Fruit fly (Drosophila melanogaster) whole organism, prepupa: ENCODE measurements around the gene CG16812.

Experiments used
- CG10631 ChIP-seq: fragments of 200-800 bp; sonication (Bioruptor generic); optimal IDR thresholded peaks from 2 replicates; lab custom pipeline; 2016; ENCODE audit warnings: missing biosample characterization, missing genetic modification characterization
- CG10669 ChIP-seq: fragments of 200-800 bp; sonication (Bioruptor generic); optimal IDR thresholded peaks from 3 replicates; lab custom pipeline; 2018; ENCODE audit warnings: missing biosample characterization, mild to moderate bottlenecking, missing genetic modification characterization, moderate library complexity
- CG11762 ChIP-seq: fragments of 200-800 bp; sonication (Bioruptor generic); optimal IDR thresholded peaks from 3 replicates; lab custom pipeline; 2016; ENCODE audit warnings: missing biosample characterization, missing genetic modification characterization; ENCODE audit not compliant: insufficient read depth
- CG11902 ChIP-seq: fragments of 200-800 bp; sonication (Bioruptor generic); optimal IDR thresholded peaks from 3 replicates; lab custom pipeline; 2016; ENCODE audit warnings: missing biosample characterization, missing genetic modification characterization
- CG15336 ChIP-seq: fragments of 200-800 bp; sonication (Bioruptor generic); IDR thresholded peaks from 2 replicates; pipeline ENCODE4 v1.3.6; 2022; ENCODE audit warnings: missing biosample characterization, missing genetic modification characterization
- CG1621 ChIP-seq: fragments of 200-800 bp; sonication (Bioruptor generic); optimal IDR thresholded peaks from 3 replicates; lab custom pipeline; 2018; ENCODE audit warnings: missing biosample characterization, mild to moderate bottlenecking, missing genetic modification characterization
- CG3032 ChIP-seq: fragments of 200-800 bp; optimal IDR thresholded peaks from 2 replicates; lab custom pipeline; 2019; ENCODE audit warnings: missing biosample characterization, mild to moderate bottlenecking, missing genetic modification characterization, moderate library complexity
- CG31627 ChIP-seq: fragments of 200-800 bp; sonication (Bioruptor generic); optimal IDR thresholded peaks from 3 replicates; lab custom pipeline; 2016; ENCODE audit warnings: missing biosample characterization, missing genetic modification characterization
- CG32006 ChIP-seq: fragments of 200-800 bp; sonication (Bioruptor generic); optimal IDR thresholded peaks from 3 replicates; lab custom pipeline; 2017; ENCODE audit warnings: missing biosample characterization, mild to moderate bottlenecking, missing genetic modification characterization
- CG34406 ChIP-seq: fragments of 200-800 bp; sonication (Bioruptor generic); optimal IDR thresholded peaks from 3 replicates; lab custom pipeline; 2016; ENCODE audit warnings: missing biosample characterization, missing genetic modification characterization
- CG3919 ChIP-seq: fragments of 200-800 bp; sonication (Bioruptor generic); optimal IDR thresholded peaks from 3 replicates; lab custom pipeline; 2016; ENCODE audit warnings: missing biosample characterization, missing genetic modification characterization
- CG4318 ChIP-seq: fragments of 200-800 bp; sonication (Bioruptor generic); optimal IDR thresholded peaks from 3 replicates; lab custom pipeline; 2017; ENCODE audit warnings: missing biosample characterization, mild to moderate bottlenecking, missing genetic modification characterization
- CG6163 ChIP-seq: fragments of 200-800 bp; sonication (Bioruptor generic); IDR thresholded peaks from 3 replicates; pipeline ENCODE4 v1.3.6; 2022; ENCODE audit warnings: missing biosample characterization, missing genetic modification characterization
- CG6276 ChIP-seq: fragments of 200-800 bp; sonication (Bioruptor generic); optimal IDR thresholded peaks from 2 replicates; lab custom pipeline; 2017; ENCODE audit warnings: missing biosample characterization, mild to moderate bottlenecking, missing genetic modification characterization
- CG6792 ChIP-seq: fragments of 200-800 bp; sonication (Bioruptor generic); optimal IDR thresholded peaks from 3 replicates; lab custom pipeline; 2016; ENCODE audit warnings: missing biosample characterization, missing genetic modification characterization
- CG6808 ChIP-seq: fragments of 200-800 bp; sonication (Bioruptor generic); optimal IDR thresholded peaks from 3 replicates; lab custom pipeline; 2017; ENCODE audit warnings: missing biosample characterization, missing genetic modification characterization, mild to moderate bottlenecking, moderate library complexity, missing genetic modification reagents
- CG6854 ChIP-seq: fragments of 200-800 bp; sonication (Bioruptor generic); optimal IDR thresholded peaks from 2 replicates; lab custom pipeline; 2017; ENCODE audit warnings: missing biosample characterization, mild to moderate bottlenecking, missing genetic modification characterization
- CG7368 ChIP-seq: fragments of 200-800 bp; sonication (Bioruptor generic); optimal IDR thresholded peaks from 3 replicates; lab custom pipeline; 2016; ENCODE audit warnings: missing biosample characterization, missing genetic modification characterization
- CG8119 ChIP-seq: fragments of 200-800 bp; sonication (Bioruptor generic); IDR thresholded peaks from 3 replicates; pipeline ENCODE4 v1.3.6; 2022; ENCODE audit warnings: missing biosample characterization, missing genetic modification characterization
- CG8632 ChIP-seq: fragments of 200-800 bp; sonication (Bioruptor generic); optimal IDR thresholded peaks from 3 replicates; lab custom pipeline; 2016; ENCODE audit warnings: missing biosample characterization, missing genetic modification characterization
- Eip78C ChIP-seq: fragments of 200-800 bp; sonication (Bioruptor generic); peaks from one replicate; lab custom pipeline; 2016; ENCODE audit warnings: missing biosample characterization, missing genetic modification characterization
- Eip93F ChIP-seq: fragments of 200-800 bp; sonication (Bioruptor generic); optimal IDR thresholded peaks from 2 replicates; lab custom pipeline; 2016; ENCODE audit warnings: missing biosample characterization, mild to moderate bottlenecking, missing genetic modification characterization
- Ets21C ChIP-seq: fragments of 200-800 bp; sonication (Bioruptor generic); optimal IDR thresholded peaks from 3 replicates; lab custom pipeline; 2016; ENCODE audit warnings: missing biosample characterization, missing genetic modification characterization
- Ets96B ChIP-seq: fragments of 200-800 bp; optimal IDR thresholded peaks from 2 replicates; lab custom pipeline; 2019; ENCODE audit warnings: missing biosample characterization, mild to moderate bottlenecking, missing genetic modification characterization, moderate library complexity
- Gug ChIP-seq: fragments of 200-800 bp; sonication (Bioruptor generic); IDR thresholded peaks from 2 replicates; pipeline ENCODE4 v1.3.6; 2022; ENCODE audit warnings: missing biosample characterization, missing genetic modification characterization
- Hr38 ChIP-seq: sonication (Bioruptor generic); optimal IDR thresholded peaks from 2 replicates; lab custom pipeline; 2016; ENCODE audit warnings: missing biosample characterization, missing genetic modification characterization
- Hr39 ChIP-seq: fragments of 200-800 bp; sonication (Bioruptor generic); optimal IDR thresholded peaks from 2 replicates; lab custom pipeline; 2016; ENCODE audit warnings: missing biosample characterization, missing genetic modification characterization
- Lpt ChIP-seq: fragments of 200-800 bp; sonication (Bioruptor generic); optimal IDR thresholded peaks from 3 replicates; lab custom pipeline; 2016; ENCODE audit warnings: missing biosample characterization, missing genetic modification characterization
- OdsH ChIP-seq: fragments of 200-800 bp; sonication (Bioruptor generic); optimal IDR thresholded peaks from 3 replicates; lab custom pipeline; 2016; ENCODE audit warnings: missing biosample characterization, missing genetic modification characterization
- Smox ChIP-seq: fragments of 200-800 bp; sonication (Bioruptor generic); optimal IDR thresholded peaks from 3 replicates; lab custom pipeline; 2016; ENCODE audit warnings: missing biosample characterization, missing genetic modification characterization
- Sox102F ChIP-seq: fragments of 200-800 bp; sonication (Bioruptor generic); optimal IDR thresholded peaks from 2 replicates; lab custom pipeline; 2016; ENCODE audit warnings: missing biosample characterization, mild to moderate bottlenecking, missing genetic modification characterization
- Sox14 ChIP-seq: fragments of 200-800 bp; sonication (Bioruptor generic); optimal IDR thresholded peaks from 3 replicates; lab custom pipeline; 2016; ENCODE audit warnings: missing biosample characterization, missing genetic modification characterization
- Sox15 ChIP-seq: fragments of 200-800 bp; sonication (Bioruptor generic); optimal IDR thresholded peaks from 3 replicates; lab custom pipeline; 2016; ENCODE audit warnings: missing biosample characterization, missing genetic modification characterization
- achi ChIP-seq: fragments of 200-800 bp; sonication (Bioruptor generic); optimal IDR thresholded peaks from 3 replicates; lab custom pipeline; 2016; ENCODE audit warnings: missing biosample characterization, missing genetic modification characterization
- acj6 ChIP-seq: fragments of 200-800 bp; sonication (Bioruptor generic); optimal IDR thresholded peaks from 3 replicates; lab custom pipeline; 2016; ENCODE audit warnings: missing biosample characterization, missing genetic modification characterization
- cyc ChIP-seq: fragments of 200-800 bp; sonication (Bioruptor generic); optimal IDR thresholded peaks from 3 replicates; lab custom pipeline; 2016; ENCODE audit warnings: missing biosample characterization, missing genetic modification characterization
- dsx ChIP-seq: fragments of 200-800 bp; optimal IDR thresholded peaks from 3 replicates; lab custom pipeline; 2019; ENCODE audit warnings: missing biosample characterization, mild to moderate bottlenecking, missing genetic modification characterization, moderate library complexity; ENCODE audit not compliant: poor library complexity, severe bottlenecking
- eg ChIP-seq: fragments of 200-800 bp; sonication (Bioruptor generic); IDR thresholded peaks from 3 replicates; pipeline ENCODE4 v1.3.6; 2022; ENCODE audit warnings: missing biosample characterization, missing genetic modification characterization
- fd59A ChIP-seq: fragments of 200-800 bp; sonication (Bioruptor generic); optimal IDR thresholded peaks from 2 replicates; lab custom pipeline; 2017; ENCODE audit warnings: missing biosample characterization, mild to moderate bottlenecking, missing genetic modification characterization, missing genetic modification reagents
- fd85E ChIP-seq: fragments of 200-800 bp; sonication (Bioruptor generic); optimal IDR thresholded peaks from 3 replicates; lab custom pipeline; 2016; ENCODE audit warnings: missing biosample characterization, missing genetic modification characterization
- lz ChIP-seq: fragments of 200-800 bp; sonication (Bioruptor generic); optimal IDR thresholded peaks from 3 replicates; lab custom pipeline; 2016; ENCODE audit warnings: missing biosample characterization, missing genetic modification characterization
- net ChIP-seq: fragments of 200-800 bp; sonication (Bioruptor generic); optimal IDR thresholded peaks from 3 replicates; lab custom pipeline; 2016; ENCODE audit warnings: missing biosample characterization, missing genetic modification characterization
- salr ChIP-seq, 2 experiments: fragments of 200-800 bp; sonication (Bioruptor generic); optimal IDR thresholded peaks; 3 replicates each; lab custom pipeline; 2016 to 2018; ENCODE audit warnings: missing biosample characterization in 2 of 2, missing genetic modification characterization in 2 of 2, mild to moderate bottlenecking in 1 of 2
- spab ChIP-seq: fragments of 200-800 bp; sonication (Bioruptor generic); optimal IDR thresholded peaks from 2 replicates; lab custom pipeline; 2017; ENCODE audit warnings: missing biosample characterization, mild to moderate bottlenecking, missing genetic modification characterization, missing genetic modification reagents
- ss ChIP-seq, 2 experiments: fragments of 200-800 bp; sonication (Bioruptor generic); optimal IDR thresholded peaks; 2 replicates in 1 of 2; 3 replicates in 1 of 2; lab custom pipeline; 2017 to 2018; ENCODE audit warnings: mild to moderate bottlenecking in 2 of 2, missing biosample characterization in 2 of 2, missing genetic modification characterization in 2 of 2, moderate library complexity in 1 of 2

The CG16812 gene

dm6 chr2L:13266627-13267026 lies 44.2 kb downstream of the CG16812 start (continued):
- no peak for TF ChIP-seq CG31627
- no peak for TF ChIP-seq CG4318 (GFP tag; lab: Kevin White, UChicago)
- no peak for TF ChIP-seq Sox14
- no peak for TF ChIP-seq CG11762 (GFP tag; lab: Kevin White, UChicago)
- no peak for TF ChIP-seq lz (GFP tag; lab: Kevin White, UChicago)
- no peak for TF ChIP-seq fd59A (GFP tag; lab: Kevin White, UChicago)
- no peak for TF ChIP-seq fd85E (GFP tag; lab: Kevin White, UChicago)
- no peak for TF ChIP-seq Sox15
- no peak for TF ChIP-seq CG6276 (GFP tag; lab: Kevin White, UChicago)
- no peak for TF ChIP-seq Lpt (GFP tag; lab: Kevin White, UChicago)
- TF ChIP-seq CG34406 (GFP tag; lab: Kevin White, UChicago), result no peak
- TF ChIP-seq CG11902 (GFP tag; lab: Kevin White, UChicago), result no peak
- no peak for TF ChIP-seq salr (GFP tag; optimal IDR thresholded peaks at IDR 0.05; lab: Kevin White, UChicago)
- TF ChIP-seq CG3919 (GFP tag; lab: Kevin White, UChicago), result peak; percentile 27
- no peak for TF ChIP-seq CG6854 (GFP tag; lab: Kevin White, UChicago)
- TF ChIP-seq cyc (GFP tag; lab: Kevin White, UChicago), result no peak
- TF ChIP-seq CG8119 (GFP tag; lab: Robert Waterston, UW), result 0 out of 3 replicates have a peak, but pooled peaks have one; percentile 18
- peak; percentile 63 for TF ChIP-seq Eip78C
- TF ChIP-seq Hr38 (GFP tag; lab: Kevin White, UChicago), result no peak
- TF ChIP-seq eg, result peak; percentile 47; the same call in 1 of the 3 replicates
- TF ChIP-seq CG3032, result peak; percentile 23
- no peak for TF ChIP-seq Ets21C (GFP tag; lab: Kevin White, UChicago)
- no peak for TF ChIP-seq CG8632 (GFP tag; lab: Kevin White, UChicago)
- no peak for TF ChIP-seq CG6792 (GFP tag; lab: Kevin White, UChicago)
- no peak for TF ChIP-seq Ets96B (tag; lab: Kevin White, UChicago)
- no peak for TF ChIP-seq CG7368 (GFP tag; lab: Kevin White, UChicago)
- no peak for TF ChIP-seq Sox102F (GFP tag; lab: Kevin White, UChicago)
- TF ChIP-seq Hr39 (GFP tag; lab: Kevin White, UChicago), result no peak
- TF ChIP-seq, all 60 proteins: peak for 9

- peak; percentile 55 for TF ChIP-seq Ets96B (tag; lab: Kevin White, UChicago)
- peak in 1 of 2 experiments; percentile 51 for TF ChIP-seq salr (GFP tag; optimal IDR thresholded peaks at IDR 0.05; lab: Kevin White, UChicago)
- no peak for TF ChIP-seq CG6163
- TF ChIP-seq achi, result peak; percentile 60
- TF ChIP-seq Smox (GFP tag; lab: Kevin White, UChicago), result no peak
- TF ChIP-seq CG32006 (GFP tag; lab: Kevin White, UChicago), result peak; percentile 72
- TF ChIP-seq CG11902 (GFP tag; lab: Kevin White, UChicago), result no peak
- peak; percentile 26 for TF ChIP-seq CG4318 (GFP tag; lab: Kevin White, UChicago)
- TF ChIP-seq CG6276 (GFP tag; lab: Kevin White, UChicago), result peak; percentile 25
- TF ChIP-seq eg, result peak; percentile 51; the same call in 2 of the 3 replicates
- TF ChIP-seq Sox102F (GFP tag; lab: Kevin White, UChicago), result no peak
- peak; percentile 70 for TF ChIP-seq CG3032
- TF ChIP-seq CG15336, result peak; percentile 70
- TF ChIP-seq Sox14, result peak; percentile 25
- peak; percentile 51 for TF ChIP-seq CG10631 (GFP tag; lab: Kevin White, UChicago)
- peak; percentile 54 to 65 for TF ChIP-seq ss (GFP tag; optimal IDR thresholded peaks at IDR 0.05; lab: Kevin White, UChicago)
- peak; percentile 13 for TF ChIP-seq net
- peak; percentile 76 for TF ChIP-seq dsx (GFP tag; lab: Kevin White, UChicago)
- no peak for TF ChIP-seq Eip93F (GFP tag; lab: Kevin White, UChicago)
- peak; percentile 51 for TF ChIP-seq CG6808 (GFP tag; lab: Kevin White, UChicago)
- TF ChIP-seq Sox15, result no peak
- TF ChIP-seq CG3919 (GFP tag; lab: Kevin White, UChicago), result peak; percentile 17
- TF ChIP-seq fd59A (GFP tag; lab: Kevin White, UChicago), result no peak
- TF ChIP-seq spab (GFP tag; lab: Kevin White, UChicago), result peak; percentile 33
- peak; percentile 72 for TF ChIP-seq CG8119 (GFP tag; lab: Robert Waterston, UW)
- peak; percentile 52 for TF ChIP-seq OdsH (GFP tag; lab: Kevin White, UChicago)
- TF ChIP-seq Lpt (GFP tag; lab: Kevin White, UChicago), result peak; percentile 55
- peak; percentile 19 for TF ChIP-seq acj6 (GFP tag; lab: Kevin White, UChicago)
- peak; percentile 4 for TF ChIP-seq CG1621
- peak; percentile 31; the same call in 1 of the 2 replicates for TF ChIP-seq Gug
- peak; percentile 26 for TF ChIP-seq CG10669 (GFP tag; lab: Kevin White, UChicago)
- peak; percentile 71 for TF ChIP-seq Eip78C
- TF ChIP-seq, all 60 proteins: peak for 25
These were observed 45.8 kb downstream of the CG16812 start for dm6 chr2L:13268040-13268652.
